Worm (Caenorhabditis elegans): ENCODE results near the gene srbc-84.

ce11 chrV:16299834-16300233 lies 1.1 kb downstream of the srbc-84 start:
- no peak for TF ChIP-seq fkh-10 (GFP tag; optimal IDR thresholded peaks at IDR 0.05)
- TF ChIP-seq nhr-71 (tag; optimal IDR thresholded peaks at IDR 0.05), result no peak
- no peak for TF ChIP-seq tbx-2 (tag; optimal IDR thresholded peaks at IDR 0.05)
- TF ChIP-seq nhr-11 (tag; optimal IDR thresholded peaks at IDR 0.05), result no peak
- no peak for TF ChIP-seq snpc-4 (tag; optimal IDR thresholded peaks at IDR 0.05)
- TF ChIP-seq mep-1 (tag; optimal IDR thresholded peaks at IDR 0.05), result no peak
- TF ChIP-seq ztf-11 (tag; optimal IDR thresholded peaks at IDR 0.05), result no peak
